Fruit fly (Drosophila melanogaster): ENCODE results near the gene CG32102.

DNA sequence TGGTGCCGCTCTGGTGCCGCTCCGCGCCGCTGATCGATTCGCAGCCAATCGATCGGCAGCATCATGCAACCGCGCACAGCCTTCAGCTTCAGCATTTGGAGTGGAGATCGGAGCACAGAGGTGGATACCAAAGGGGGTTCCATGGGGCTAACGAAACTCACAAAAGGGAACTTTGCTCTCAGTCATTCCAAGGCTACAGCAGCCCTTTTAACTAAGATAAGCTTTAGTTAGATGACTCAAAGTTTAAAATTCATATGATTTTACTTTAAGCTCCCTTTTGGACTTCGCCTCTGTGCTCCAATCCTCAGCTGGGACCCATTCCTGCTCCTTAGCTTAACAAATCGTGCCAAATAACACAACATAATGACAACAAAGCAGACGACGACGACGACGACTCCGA is 49.1 kb downstream of the CG32102 start:
- TF ChIP-seq CG8478 (optimal IDR thresholded peaks at IDR 0.05) (no peak), CTCF (optimal IDR thresholded peaks at IDR 0.05) (no peak)
